Fruit fly (Drosophila melanogaster) whole organism, embryonic: ENCODE measurements around the gene Kal1.
A peak's percentile ranks its signal among the peaks of the same experiment; 100 is the strongest.

Source experiments
- Antp ChIP-seq: fragments of 200-800 bp; sonication (Bioruptor generic); optimal IDR thresholded peaks from 3 replicates; lab custom pipeline; 2016; ENCODE audit warnings: missing biosample characterization, missing genetic modification characterization
- Asciz ChIP-seq: fragments of 200-800 bp; sonication (Bioruptor generic); optimal IDR thresholded peaks from 2 replicates; lab custom pipeline; 2017; ENCODE audit warnings: missing biosample characterization, mild to moderate bottlenecking, missing genetic modification characterization, missing genetic modification reagents
- Bteb2 ChIP-seq: fragments of 200-800 bp; sonication (Bioruptor generic); optimal IDR thresholded peaks from 2 replicates; lab custom pipeline; 2016; ENCODE audit warnings: missing biosample characterization, missing genetic modification characterization
- CG10209 ChIP-seq: fragments of 200-800 bp; sonication (Bioruptor generic); optimal IDR thresholded peaks from 3 replicates; lab custom pipeline; 2017; ENCODE audit warnings: missing biosample characterization, mild to moderate bottlenecking, missing genetic modification characterization, missing genetic modification reagents
- CG10565 ChIP-seq: fragments of 200-800 bp; sonication (Bioruptor generic); optimal IDR thresholded peaks from 3 replicates; lab custom pipeline; 2016; ENCODE audit warnings: missing biosample characterization, mild to moderate bottlenecking, missing genetic modification characterization
- CG10979 ChIP-seq: fragments of 200-800 bp; sonication (Bioruptor generic); optimal IDR thresholded peaks from 2 replicates; lab custom pipeline; 2018; ENCODE audit warnings: missing biosample characterization, mild to moderate bottlenecking, missing genetic modification characterization, moderate library complexity
- CG11560 ChIP-seq: fragments of 200-800 bp; sonication (Bioruptor generic); IDR thresholded peaks from 3 replicates; pipeline ENCODE4 v1.3.6; 2022; ENCODE audit warnings: missing biosample characterization, missing genetic modification characterization
- CG11695 ChIP-seq: fragments of 200-800 bp; sonication (Bioruptor generic); IDR thresholded peaks from 3 replicates; pipeline ENCODE4 v1.3.6; 2022; ENCODE audit warnings: missing biosample characterization, missing genetic modification characterization
- CG12219 ChIP-seq: fragments of 200-800 bp; sonication (Bioruptor generic); optimal IDR thresholded peaks from 3 replicates; lab custom pipeline; 2018; ENCODE audit warnings: missing biosample characterization, mild to moderate bottlenecking, missing genetic modification characterization
- CG12391 ChIP-seq: fragments of 200-800 bp; sonication (Bioruptor generic); optimal IDR thresholded peaks from 3 replicates; lab custom pipeline; 2018; ENCODE audit warnings: missing biosample characterization, mild to moderate bottlenecking, missing genetic modification characterization, moderate library complexity
- CG14050 ChIP-seq: fragments of 200-800 bp; sonication (Bioruptor generic); IDR thresholded peaks from 3 replicates; pipeline ENCODE4 v1.3.6; 2022; ENCODE audit warnings: missing biosample characterization, missing genetic modification characterization
- CG14667 ChIP-seq: fragments of 200-800 bp; sonication (Bioruptor generic); IDR thresholded peaks from 2 replicates; pipeline ENCODE4 v1.3.6; 2022; ENCODE audit warnings: missing biosample characterization, missing genetic modification characterization
- CG14860 ChIP-seq: fragments of 200-800 bp; sonication (Bioruptor generic); IDR thresholded peaks from 3 replicates; pipeline ENCODE4 v1.3.6; 2022; ENCODE audit warnings: missing biosample characterization, missing genetic modification characterization; ENCODE audit not compliant: partially characterized antibody
- CG16779 ChIP-seq: fragments of 200-800 bp; sonication (Bioruptor generic); IDR thresholded peaks from 2 replicates; pipeline ENCODE4 v1.3.6; 2022; ENCODE audit warnings: missing biosample characterization, missing genetic modification characterization
- CG18764 ChIP-seq: fragments of 200-800 bp; sonication (Bioruptor generic); optimal IDR thresholded peaks from 3 replicates; lab custom pipeline; 2016; ENCODE audit warnings: missing biosample characterization, missing genetic modification characterization
- CG34422 ChIP-seq: fragments of 200-800 bp; sonication (Bioruptor generic); IDR thresholded peaks from 3 replicates; pipeline ENCODE4 v1.3.6; 2022; ENCODE audit warnings: missing biosample characterization, missing genetic modification characterization
- CG4282 ChIP-seq: fragments of 200-800 bp; sonication (Bioruptor generic); optimal IDR thresholded peaks from 2 replicates; lab custom pipeline; 2016; ENCODE audit warnings: missing biosample characterization, missing genetic modification characterization
- CG4820 ChIP-seq: fragments of 200-800 bp; sonication (Bioruptor generic); optimal IDR thresholded peaks from 3 replicates; lab custom pipeline; 2016; ENCODE audit warnings: missing biosample characterization, missing genetic modification characterization
- CG8281 ChIP-seq: fragments of 200-800 bp; sonication (Bioruptor generic); optimal IDR thresholded peaks from 2 replicates; lab custom pipeline; 2018; ENCODE audit warnings: missing biosample characterization, mild to moderate bottlenecking, missing genetic modification characterization, moderate library complexity
- CG9876 ChIP-seq: fragments of 200-800 bp; sonication (Bioruptor generic); optimal IDR thresholded peaks from 2 replicates; lab custom pipeline; 2016; ENCODE audit warnings: missing biosample characterization, missing genetic modification characterization
- CoRest ChIP-seq: fragments of 200-800 bp; sonication (Bioruptor generic); optimal IDR thresholded peaks from 3 replicates; lab custom pipeline; 2018; ENCODE audit warnings: missing biosample characterization, mild to moderate bottlenecking, missing genetic modification characterization, moderate library complexity
- D ChIP-seq, 2 experiments: fragments of 200-800 bp in 1 of 2; fragments of >200 bp in 1 of 2; sonication (Bioruptor generic) in 1 of 2; optimal IDR thresholded peaks; 2 replicates in 1 of 2; 3 replicates in 1 of 2; lab custom pipeline; 2017; ENCODE audit warnings: mild to moderate bottlenecking in 1 of 2, missing biosample characterization in 1 of 2, missing genetic modification characterization in 1 of 2, missing genetic modification reagents in 1 of 2
- Dbx ChIP-seq: fragments of 200-800 bp; sonication (Bioruptor generic); IDR thresholded peaks from 3 replicates; pipeline ENCODE4 v1.3.6; 2022; ENCODE audit warnings: missing biosample characterization, missing genetic modification characterization
- Deaf1 ChIP-seq: fragments of 200-800 bp; optimal IDR thresholded peaks from 3 replicates; lab custom pipeline; 2019; ENCODE audit warnings: missing biosample characterization, mild to moderate bottlenecking, missing genetic modification characterization, moderate library complexity
- Fer1 ChIP-seq: fragments of 200-800 bp; sonication (Bioruptor generic); optimal IDR thresholded peaks from 2 replicates; lab custom pipeline; 2017; ENCODE audit warnings: missing biosample characterization, mild to moderate bottlenecking, missing genetic modification characterization
- HLHmδ ChIP-seq: fragments of 200-800 bp; sonication (Bioruptor generic); optimal IDR thresholded peaks from 2 replicates; lab custom pipeline; 2018; ENCODE audit warnings: missing biosample characterization, mild to moderate bottlenecking, missing genetic modification characterization, moderate library complexity
- Hand ChIP-seq: fragments of 200-800 bp; sonication (Bioruptor generic); optimal IDR thresholded peaks from 2 replicates; lab custom pipeline; 2017; ENCODE audit warnings: mild to moderate bottlenecking, missing biosample characterization, missing genetic modification reagents, missing genetic modification characterization
- Lhr ChIP-seq: fragments of 200-800 bp; sonication (Bioruptor generic); optimal IDR thresholded peaks from 3 replicates; lab custom pipeline; 2017; ENCODE audit warnings: mild to moderate bottlenecking, missing biosample characterization, missing genetic modification reagents, missing genetic modification characterization
- Lpt ChIP-seq: fragments of >200 bp; optimal IDR thresholded peaks from 2 replicates; lab custom pipeline; 2018; ENCODE audit warnings: missing biosample characterization, missing genetic modification characterization
- MBD-R2 ChIP-seq: fragments of 200-800 bp; sonication (Bioruptor generic); IDR thresholded peaks from 2 replicates; pipeline ENCODE4 v1.3.6; 2022; ENCODE audit warnings: missing biosample characterization, missing genetic modification characterization
- Nf-YB ChIP-seq: fragments of 200-800 bp; sonication (Bioruptor generic); optimal IDR thresholded peaks from 3 replicates; lab custom pipeline; 2019; ENCODE audit warnings: missing biosample characterization, mild to moderate bottlenecking, missing genetic modification characterization, moderate library complexity
- Nf-YC ChIP-seq: fragments of 200-800 bp; optimal IDR thresholded peaks from 3 replicates; lab custom pipeline; 2019; ENCODE audit warnings: missing biosample characterization, mild to moderate bottlenecking, missing genetic modification characterization, moderate library complexity
- Ptx1 ChIP-seq: fragments of 200-800 bp; sonication (Bioruptor generic); IDR thresholded peaks from 2 replicates; pipeline ENCODE4 v1.3.6; 2022; ENCODE audit warnings: missing biosample characterization, missing genetic modification characterization
- Ssrp ChIP-seq: fragments of 200-800 bp; sonication (Bioruptor generic); optimal IDR thresholded peaks from 2 replicates; lab custom pipeline; 2018; ENCODE audit warnings: missing biosample characterization, mild to moderate bottlenecking, missing genetic modification characterization, moderate library complexity
- amos ChIP-seq: fragments of 200-800 bp; sonication (Bioruptor generic); IDR thresholded peaks from 2 replicates; pipeline ENCODE4 v1.3.6; 2022; ENCODE audit warnings: missing biosample characterization, missing genetic modification characterization; ENCODE audit not compliant: partially characterized antibody
- ash1 ChIP-seq: fragments of 200-800 bp; sonication (Bioruptor generic); optimal IDR thresholded peaks from 2 replicates; lab custom pipeline; 2018; ENCODE audit warnings: missing biosample characterization, mild to moderate bottlenecking, missing genetic modification characterization
- dmrt11E ChIP-seq: fragments of 200-800 bp; sonication (Bioruptor generic); optimal IDR thresholded peaks from 3 replicates; lab custom pipeline; 2018; ENCODE audit warnings: missing biosample characterization, mild to moderate bottlenecking, missing genetic modification characterization, moderate library complexity
- dpn ChIP-seq, 2 experiments: fragments of 200-800 bp; sonication (Bioruptor generic); optimal IDR thresholded peaks; 3 replicates each; lab custom pipeline; 2016; ENCODE audit warnings: missing biosample characterization in 2 of 2, missing genetic modification characterization in 2 of 2
- gce ChIP-seq: fragments of 200-800 bp; sonication (Bioruptor generic); IDR thresholded peaks from 3 replicates; pipeline ENCODE4 v1.3.6; 2022; ENCODE audit warnings: missing biosample characterization, missing genetic modification characterization
- grau ChIP-seq: fragments of 200-800 bp; optimal IDR thresholded peaks from 3 replicates; lab custom pipeline; 2019; ENCODE audit warnings: missing biosample characterization, mild to moderate bottlenecking, missing genetic modification characterization, moderate library complexity
- lbe ChIP-seq: fragments of 200-800 bp; sonication (Bioruptor generic); optimal IDR thresholded peaks from 2 replicates; lab custom pipeline; 2016; ENCODE audit warnings: missing biosample characterization, mild to moderate bottlenecking, missing genetic modification characterization
- mirr ChIP-seq: fragments of 200-800 bp; sonication (Bioruptor generic); optimal IDR thresholded peaks from 3 replicates; lab custom pipeline; 2018; ENCODE audit warnings: missing biosample characterization, mild to moderate bottlenecking, missing genetic modification characterization
- phol ChIP-seq: fragments of 200-800 bp; sonication (Bioruptor generic); optimal IDR thresholded peaks from 3 replicates; lab custom pipeline; 2018; ENCODE audit warnings: missing biosample characterization, mild to moderate bottlenecking, missing genetic modification characterization, moderate library complexity
- pnt ChIP-seq: fragments of 200-800 bp; sonication (Bioruptor generic); optimal IDR thresholded peaks from 3 replicates; lab custom pipeline; 2016; ENCODE audit warnings: missing biosample characterization, missing genetic modification characterization
- schlank ChIP-seq: fragments of 200-800 bp; sonication (Bioruptor generic); optimal IDR thresholded peaks from 2 replicates; lab custom pipeline; 2018; ENCODE audit warnings: missing biosample characterization, mild to moderate bottlenecking, missing genetic modification characterization
- scrt ChIP-seq: fragments of 200-800 bp; sonication (Bioruptor generic); optimal IDR thresholded peaks from 2 replicates; lab custom pipeline; 2018; ENCODE audit warnings: missing biosample characterization, mild to moderate bottlenecking, missing genetic modification characterization, moderate library complexity
- sens ChIP-seq: fragments of 200-800 bp; sonication (Bioruptor generic); peaks from one replicate; lab custom pipeline; 2016; ENCODE audit warnings: missing biosample characterization, missing genetic modification characterization
- sens-2 ChIP-seq: fragments of 200-800 bp; sonication (Bioruptor generic); IDR thresholded peaks from 2 replicates; pipeline ENCODE4 v1.3.6; 2022; ENCODE audit warnings: missing biosample characterization, missing genetic modification characterization
- tio ChIP-seq: fragments of 200-800 bp; sonication (Bioruptor generic); optimal IDR thresholded peaks from 2 replicates; lab custom pipeline; 2017; ENCODE audit warnings: missing biosample characterization, missing genetic modification characterization, inconsistent platforms
- toy ChIP-seq: fragments of 200-800 bp; sonication (Bioruptor generic); IDR thresholded peaks from 2 replicates; pipeline ENCODE4 v1.3.6; 2022; ENCODE audit warnings: missing biosample characterization, missing genetic modification characterization
- unpg ChIP-seq: fragments of 200-800 bp; sonication (Bioruptor generic); optimal IDR thresholded peaks from 3 replicates; lab custom pipeline; 2018; ENCODE audit warnings: missing biosample characterization, mild to moderate bottlenecking, missing genetic modification characterization, moderate library complexity

Gene Kal1

dm6 chr3R:24134580-24134979, 6.6 kb upstream of the Kal1 start, which contains the start of gene Sec10 (continued):
- peak; percentile 55 for TF ChIP-seq lbe (GFP tag; lab: Kevin White, UChicago)
- peak; percentile 30 for TF ChIP-seq Lhr (GFP tag; lab: Kevin White, UChicago)
- no peak for TF ChIP-seq CG11560
- TF ChIP-seq Ssrp (tag; lab: Kevin White, UChicago): no peak
- no peak for TF ChIP-seq unpg (GFP tag; lab: Kevin White, UChicago)
- TF ChIP-seq scrt (GFP tag; lab: Kevin White, UChicago): peak; percentile 85
- no peak for TF ChIP-seq D (optimal IDR thresholded peaks at IDR 0.05; lab: Kevin White, UChicago)
- TF ChIP-seq D (GFP tag; optimal IDR thresholded peaks at IDR 0.05; lab: Kevin White, UChicago): no peak
- no peak for TF ChIP-seq CG11695 (GFP tag; lab: Robert Waterston, UW)
- no peak for TF ChIP-seq CG10209 (GFP tag; lab: Kevin White, UChicago)
- TF ChIP-seq MBD-R2: peak; percentile 96
- TF ChIP-seq dmrt11E: no peak
- no peak for TF ChIP-seq gce (GFP tag; lab: Robert Waterston, UW)
- no peak for TF ChIP-seq CoRest (tag; lab: Kevin White, UChicago)
- TF ChIP-seq Fer1: no peak
- TF ChIP-seq CG18764 (GFP tag; lab: Kevin White, UChicago): no peak
- no peak for TF ChIP-seq amos (GFP tag; lab: Robert Waterston, UW)
- no peak for TF ChIP-seq Bteb2 (GFP tag; lab: Kevin White, UChicago)
- no peak for TF ChIP-seq grau
- TF ChIP-seq CG8281 (tag; lab: Kevin White, UChicago): no peak
- no peak for TF ChIP-seq CG12219 (GFP tag; lab: Kevin White, UChicago)
- no peak for TF ChIP-seq ash1
- TF ChIP-seq Hand (GFP tag; lab: Kevin White, UChicago): no peak
- TF ChIP-seq toy: no peak
- TF ChIP-seq CG10979 (tag; lab: Kevin White, UChicago): no peak
- no peak for TF ChIP-seq Nf-YC
- no peak for TF ChIP-seq sens-2
- TF ChIP-seq Dbx (GFP tag; lab: Robert Waterston, UW): no peak
- no peak for TF ChIP-seq Asciz (GFP tag; lab: Kevin White, UChicago)
- no peak for TF ChIP-seq CG14050
- TF ChIP-seq tio: no peak
- TF ChIP-seq CG4282 (GFP tag; lab: Kevin White, UChicago): no peak
- no peak for TF ChIP-seq CG9876
- peak; percentile 6 for TF ChIP-seq Nf-YB (GFP tag; lab: Kevin White, UChicago)
- no peak for TF ChIP-seq Ptx1 (GFP tag; lab: Robert Waterston, UW)
- no peak for TF ChIP-seq CG16779 (GFP tag; lab: Robert Waterston, UW)
- TF ChIP-seq CG14667 (GFP tag; lab: Robert Waterston, UW): no peak
- TF ChIP-seq CG12391 (tag; lab: Kevin White, UChicago): no peak
- TF ChIP-seq schlank (tag; lab: Kevin White, UChicago): no peak
- TF ChIP-seq phol (tag; lab: Kevin White, UChicago): peak; percentile 7
- no peak for TF ChIP-seq CG4820 (GFP tag; lab: Kevin White, UChicago)
- TF ChIP-seq CG10565 (GFP tag; lab: Kevin White, UChicago): no peak
- no peak for TF ChIP-seq Lpt
- TF ChIP-seq CG14860 (GFP tag; lab: Robert Waterston, UW): no peak
- TF ChIP-seq Deaf1: no peak
- no peak for TF ChIP-seq mirr
- no peak for TF ChIP-seq pnt (GFP tag; lab: Kevin White, UChicago)
- no peak for TF ChIP-seq Antp (GFP tag; lab: Kevin White, UChicago)
- no peak for TF ChIP-seq dpn (GFP tag; optimal IDR thresholded peaks at IDR 0.05; lab: Kevin White, UChicago)
- no peak; the same call in 2 of the 3 replicates for TF ChIP-seq CG34422 (GFP tag; lab: Robert Waterston, UW)
- TF ChIP-seq sens (GFP tag; lab: Kevin White, UChicago): peak; percentile 86
- no peak for TF ChIP-seq HLHmδ (GFP tag; lab: Kevin White, UChicago)
